Worm (Caenorhabditis elegans) whole organism, L2 larva: Measurements from ENCODE around the gene slc-36.1.

Experiments
- C34F6.9 ChIP-seq: fragments of 150-350 bp; optimal IDR thresholded peaks from 2 replicates; lab custom pipeline; 2014; ENCODE audit warnings: missing biosample characterization, missing genetic modification characterization
- F13H6.1 ChIP-seq: sonication (generic microtip); optimal IDR thresholded peaks from 2 replicates; lab custom pipeline; 2016; ENCODE audit warnings: missing genetic modification characterization, missing compliant biosample characterization
- Y55F3AM.14 ChIP-seq: fragments of 200-800 bp; sonication (Bioruptor generic); optimal IDR thresholded peaks from 2 replicates; lab custom pipeline; 2018; ENCODE audit warnings: mild to moderate bottlenecking, missing genetic modification characterization, missing compliant biosample characterization
- alr-1 ChIP-seq: fragments of 150-350 bp; optimal IDR thresholded peaks from 2 replicates; lab custom pipeline; 2014; ENCODE audit warnings: missing biosample characterization, missing genetic modification characterization
- blmp-1 ChIP-seq: sonication (generic microtip); optimal IDR thresholded peaks from 2 replicates; lab custom pipeline; 2017; ENCODE audit warnings: missing genetic modification characterization, mild to moderate bottlenecking, missing compliant biosample characterization, antibody characterized with exemption, moderate library complexity; ENCODE audit not compliant: insufficient read depth
- ceh-16 ChIP-seq: fragments of 150-350 bp; optimal IDR thresholded peaks from 2 replicates; lab custom pipeline; 2014; ENCODE audit warnings: missing biosample characterization, missing genetic modification characterization
- crh-2 ChIP-seq: sonication (generic microtip); optimal IDR thresholded peaks from 2 replicates; lab custom pipeline; 2017; ENCODE audit warnings: missing biosample characterization, missing genetic modification characterization
- egl-27 ChIP-seq: sonication (generic microtip); optimal IDR thresholded peaks from 3 replicates; lab custom pipeline; 2017; ENCODE audit warnings: missing biosample characterization, missing genetic modification reagents, missing genetic modification characterization
- elt-1 ChIP-seq: fragments of 150-350 bp; optimal IDR thresholded peaks from 2 replicates; lab custom pipeline; 2014; ENCODE audit warnings: missing biosample characterization, missing genetic modification characterization
- elt-3 ChIP-seq: sonication (generic microtip); optimal IDR thresholded peaks from 2 replicates; lab custom pipeline; 2017; ENCODE audit warnings: missing biosample characterization, missing genetic modification characterization
- fos-1 ChIP-seq: fragments of 150-350 bp; optimal IDR thresholded peaks from 2 replicates; lab custom pipeline; 2014; ENCODE audit warnings: missing biosample characterization, missing genetic modification characterization
- gmeb-1 ChIP-seq: fragments of 150-350 bp; optimal IDR thresholded peaks from 2 replicates; lab custom pipeline; 2014; ENCODE audit warnings: missing biosample characterization, missing genetic modification characterization
- lin-11 ChIP-seq: fragments of 150-350 bp; sonication (generic microtip); optimal IDR thresholded peaks from 2 replicates; lab custom pipeline; 2014; ENCODE audit warnings: missing biosample characterization, missing genetic modification characterization, inconsistent platforms, mixed read lengths
- lin-13 ChIP-seq: fragments of 150-350 bp; optimal IDR thresholded peaks from 2 replicates; lab custom pipeline; 2014; ENCODE audit warnings: missing biosample characterization, missing genetic modification reagents, missing genetic modification characterization
- lin-39 ChIP-seq: fragments of 150-350 bp; optimal IDR thresholded peaks from 2 replicates; lab custom pipeline; 2014; ENCODE audit warnings: missing biosample characterization, missing genetic modification reagents, missing genetic modification characterization
- lsy-2 ChIP-seq, 2 experiments: fragments of 150-350 bp in 1 of 2; sonication (generic microtip) in 1 of 2; optimal IDR thresholded peaks; 2 replicates each; lab custom pipeline; 2014 to 2017; ENCODE audit warnings: missing biosample characterization in 2 of 2, missing genetic modification characterization in 2 of 2
- mbf-1 ChIP-seq: sonication (generic microtip); optimal IDR thresholded peaks from 2 replicates; lab custom pipeline; 2017; ENCODE audit warnings: missing biosample characterization, missing genetic modification characterization
- mdl-1 ChIP-seq, 2 experiments: fragments of 150-350 bp in 1 of 2; sonication (generic microtip) in 1 of 2; optimal IDR thresholded peaks; 2 replicates each; lab custom pipeline; 2017; ENCODE audit warnings: missing biosample characterization in 2 of 2, missing genetic modification characterization in 2 of 2
- nhr-10 ChIP-seq: sonication (generic microtip); optimal IDR thresholded peaks from 2 replicates; lab custom pipeline; 2017; ENCODE audit warnings: missing biosample characterization, missing genetic modification characterization
- nhr-129 ChIP-seq: fragments of 150-350 bp; optimal IDR thresholded peaks from 2 replicates; lab custom pipeline; 2014; ENCODE audit warnings: missing biosample characterization, missing genetic modification characterization
- nhr-21 ChIP-seq: fragments of 150-350 bp; optimal IDR thresholded peaks from 2 replicates; lab custom pipeline; 2014; ENCODE audit warnings: missing biosample characterization, missing genetic modification characterization
- nhr-237 ChIP-seq: fragments of 150-350 bp; optimal IDR thresholded peaks from 2 replicates; lab custom pipeline; 2014; ENCODE audit warnings: missing biosample characterization, missing genetic modification characterization
- nhr-25 ChIP-seq: fragments of 150-350 bp; sonication (generic microtip); optimal IDR thresholded peaks from 3 replicates; lab custom pipeline; 2014; ENCODE audit warnings: missing biosample characterization, missing genetic modification characterization
- nhr-6 ChIP-seq: fragments of 150-350 bp; optimal IDR thresholded peaks from 2 replicates; lab custom pipeline; 2014; ENCODE audit warnings: missing biosample characterization, missing genetic modification characterization
- nhr-77 ChIP-seq: fragments of 150-350 bp; optimal IDR thresholded peaks from 2 replicates; lab custom pipeline; 2014; ENCODE audit warnings: missing biosample characterization, missing genetic modification characterization
- peb-1 ChIP-seq: fragments of 150-350 bp; optimal IDR thresholded peaks from 2 replicates; lab custom pipeline; 2014; ENCODE audit warnings: missing biosample characterization, missing genetic modification characterization
- sem-4 ChIP-seq: fragments of 150-350 bp; optimal IDR thresholded peaks from 2 replicates; lab custom pipeline; 2014; ENCODE audit warnings: missing biosample characterization, missing genetic modification reagents, missing genetic modification characterization
- skn-1 ChIP-seq: sonication (generic microtip); optimal IDR thresholded peaks from 2 replicates; lab custom pipeline; 2017; ENCODE audit warnings: missing biosample characterization, missing genetic modification characterization
- sma-3 ChIP-seq: sonication (generic microtip); optimal IDR thresholded peaks from 2 replicates; lab custom pipeline; 2016; ENCODE audit warnings: missing genetic modification reagents, missing genetic modification characterization, missing compliant biosample characterization
- sma-9 ChIP-seq, 2 experiments: fragments of 150-350 bp in 1 of 2; sonication (generic microtip) in 1 of 2; optimal IDR thresholded peaks; 2 replicates each; lab custom pipeline; 2014 to 2016; ENCODE audit warnings: missing genetic modification characterization in 2 of 2, mild to moderate bottlenecking in 1 of 2, missing biosample characterization in 1 of 2, missing compliant biosample characterization in 1 of 2, missing genetic modification reagents in 1 of 2, moderate library complexity in 1 of 2
- unc-39 ChIP-seq: fragments of 150-350 bp; optimal IDR thresholded peaks from 2 replicates; lab custom pipeline; 2014; ENCODE audit warnings: missing biosample characterization, missing genetic modification characterization
- unc-55 ChIP-seq: fragments of 150-350 bp; sonication (generic microtip); optimal IDR thresholded peaks from 3 replicates; lab custom pipeline; 2014; ENCODE audit warnings: missing biosample characterization, missing genetic modification reagents, missing genetic modification characterization
- unc-62 ChIP-seq: fragments of 150-350 bp; optimal IDR thresholded peaks from 2 replicates; lab custom pipeline; 2014; ENCODE audit warnings: missing biosample characterization, missing genetic modification reagents, missing genetic modification characterization
- zag-1 ChIP-seq: fragments of 150-350 bp; optimal IDR thresholded peaks from 2 replicates; lab custom pipeline; 2014; ENCODE audit warnings: missing biosample characterization, missing genetic modification characterization
- ztf-1 ChIP-seq: fragments of 200-800 bp; sonication (Bioruptor generic); conservative IDR thresholded peaks from 2 replicates; pipeline ENCODE4 v1.3.6; 2022; ENCODE audit warnings: missing genetic modification characterization, missing compliant biosample characterization
- ztf-11 ChIP-seq: sonication (generic microtip); optimal IDR thresholded peaks from 2 replicates; lab custom pipeline; 2017; ENCODE audit warnings: missing biosample characterization, missing genetic modification characterization
- ztf-4 ChIP-seq: fragments of 150-350 bp; optimal IDR thresholded peaks from 2 replicates; lab custom pipeline; 2014; ENCODE audit warnings: missing biosample characterization, missing genetic modification characterization

Gene slc-36.1

DNA sequence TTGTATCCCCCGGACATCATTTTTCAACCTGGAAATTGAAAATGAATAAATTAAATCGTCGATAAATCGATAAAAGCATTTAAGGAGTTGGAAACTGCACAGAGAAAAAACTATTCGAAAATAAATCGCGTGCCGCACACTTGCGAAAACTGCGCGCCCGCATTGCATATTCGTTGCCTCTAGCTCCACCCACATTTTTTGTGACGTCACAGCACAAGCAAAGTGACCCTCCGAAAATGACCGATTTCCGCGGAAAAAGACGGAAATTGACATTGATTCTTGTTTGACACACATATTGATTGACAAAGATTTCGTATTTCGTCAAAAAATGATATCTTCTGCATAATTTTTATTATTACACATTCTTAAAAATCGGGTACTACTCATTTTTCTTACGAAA, 38.4 kb upstream of the slc-36.1 start, which contains the start of gene cpf-2:
Gene cpf-2, minus strand, starts transcription at position 28 of the 400 bp plus-strand sequence.
- TF ChIP-seq Y55F3AM.14 (GFP tag; lab: Kevin White, UChicago) (no peak), sem-4 (peak; percentile 74), nhr-6 (tag; lab: Kevin White, UChicago) (peak; percentile 43), nhr-10 (tag; lab: Kevin White, UChicago) (peak; percentile 27), nhr-77 (tag; lab: Kevin White, UChicago) (peak; percentile 8), unc-62 (GFP tag; lab: Kevin White, UChicago) (no peak), mbf-1 (tag; lab: Kevin White, UChicago) (no peak), ceh-16 (tag; lab: Kevin White, UChicago) (peak; percentile 70), nhr-25 (peak; percentile 71), skn-1 (tag; lab: Kevin White, UChicago) (peak; percentile 39), lin-11 (peak; percentile 82), nhr-129 (tag; lab: Kevin White, UChicago) (peak; percentile 84), unc-55 (peak; percentile 78), crh-2 (peak; percentile 82), peb-1 (no peak), elt-1 (tag; lab: Kevin White, UChicago) (no peak), alr-1 (tag; lab: Kevin White, UChicago) (no peak), ztf-1 (GFP tag; lab: Robert Waterston, UW) (no peak), ztf-4 (tag; lab: Kevin White, UChicago) (no peak), nhr-21 (tag; lab: Kevin White, UChicago) (peak; percentile 77), blmp-1 (peak; percentile 14), egl-27 (tag; lab: Kevin White, UChicago) (no peak), ztf-11 (tag; lab: Kevin White, UChicago) (peak; percentile 3), nhr-237 (tag; lab: Kevin White, UChicago) (no peak), fos-1 (tag; lab: Kevin White, UChicago) (peak; percentile 39), sma-3 (GFP tag; lab: Kevin White, UChicago) (peak; percentile 76), gmeb-1 (tag; lab: Kevin White, UChicago) (peak; percentile 85), elt-3 (tag; lab: Kevin White, UChicago) (no peak), F13H6.1 (tag; lab: Kevin White, UChicago) (peak; percentile 84), C34F6.9 (peak; percentile 80), unc-39 (tag; lab: Kevin White, UChicago) (no peak), sma-9 (GFP tag; optimal IDR thresholded peaks at IDR 0.05; lab: Kevin White, UChicago) (peak; percentile 74), sma-9 (tag; optimal IDR thresholded peaks at IDR 0.05; lab: Kevin White, UChicago) (no peak), lin-13 (GFP tag; lab: Kevin White, UChicago) (peak; percentile 77), lsy-2 (tag; optimal IDR thresholded peaks at IDR 0.05; lab: Kevin White, UChicago) (peak; percentile 66 to 83)

DNA sequence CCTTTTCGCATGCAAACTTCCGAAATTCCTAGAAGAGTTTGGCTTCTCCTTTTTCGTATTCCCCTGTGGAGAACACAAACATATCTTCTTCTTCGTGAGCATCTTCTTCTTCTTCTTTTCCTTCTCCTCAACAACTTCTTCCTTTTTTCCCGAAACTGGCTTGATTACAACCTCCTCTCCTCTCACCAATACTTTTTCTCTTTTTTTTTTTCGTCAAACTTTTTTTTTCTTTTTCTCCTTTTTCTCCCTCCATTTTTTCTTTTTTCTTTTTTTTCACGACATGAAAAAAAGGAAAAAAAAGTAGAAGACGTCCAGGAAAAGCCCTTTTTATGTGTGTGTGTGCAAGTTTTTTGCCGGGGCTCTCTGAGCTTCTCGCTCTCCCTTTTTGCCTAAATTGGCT, 36.4 kb upstream of the slc-36.1 start:
- peak in 1 of 2 experiments; percentile 54 for TF ChIP-seq lsy-2 (tag; optimal IDR thresholded peaks at IDR 0.05; lab: Kevin White, UChicago)
- peak; percentile 8 for TF ChIP-seq nhr-129 (tag; lab: Kevin White, UChicago)
- peak; percentile 57 for TF ChIP-seq zag-1 (tag; lab: Kevin White, UChicago)
- peak in 1 of 2 experiments; percentile 2 for TF ChIP-seq mdl-1 (tag; optimal IDR thresholded peaks at IDR 0.05; lab: Kevin White, UChicago)
- peak; percentile 84 for TF ChIP-seq unc-55
- TF ChIP-seq C34F6.9, result peak; percentile 79
- TF ChIP-seq sem-4, result peak; percentile 3
- no peak for TF ChIP-seq F13H6.1 (tag; lab: Kevin White, UChicago)
- TF ChIP-seq lin-13 (GFP tag; lab: Kevin White, UChicago), result no peak
- peak; percentile 25 for TF ChIP-seq Y55F3AM.14 (GFP tag; lab: Kevin White, UChicago)
- no peak for TF ChIP-seq egl-27 (tag; lab: Kevin White, UChicago)
- TF ChIP-seq crh-2, result no peak
- no peak for TF ChIP-seq ceh-16 (tag; lab: Kevin White, UChicago)
- TF ChIP-seq, all 48 proteins: peak for 8

DNA sequence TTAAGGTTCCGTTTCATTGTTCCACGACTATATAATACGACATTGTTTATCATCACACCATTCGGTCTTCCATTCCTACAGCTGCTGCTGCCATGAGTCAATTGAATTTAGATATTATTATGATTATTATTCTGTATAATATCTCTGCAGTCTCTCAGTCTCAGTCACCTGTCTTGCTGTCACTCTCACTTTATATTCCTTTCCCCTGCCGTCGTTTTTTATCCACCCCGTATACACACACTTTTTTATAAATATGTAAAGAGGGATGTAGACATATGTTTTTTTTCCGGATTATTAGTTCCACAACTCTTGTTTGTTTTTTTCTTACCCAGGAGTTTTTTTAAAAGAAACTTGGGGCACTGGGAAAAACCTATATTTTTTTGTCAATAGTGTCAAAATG, 35.1 kb upstream of the slc-36.1 start:
- no peak for TF ChIP-seq lsy-2 (tag; optimal IDR thresholded peaks at IDR 0.05; lab: Kevin White, UChicago)
- TF ChIP-seq elt-1 (tag; lab: Kevin White, UChicago), result no peak
- no peak for TF ChIP-seq skn-1 (tag; lab: Kevin White, UChicago)
- TF ChIP-seq unc-62 (GFP tag; lab: Kevin White, UChicago), result no peak
- no peak for TF ChIP-seq blmp-1
- TF ChIP-seq egl-27 (tag; lab: Kevin White, UChicago), result no peak
- no peak for TF ChIP-seq lin-39
- TF ChIP-seq, all 48 proteins: peak for 0
